Fruit fly (Drosophila melanogaster) whole organism, wandering third instar larva: ENCODE measurements around the gene mRpL32.

Source experiments
- CG32264 ChIP-seq: fragments of 200-800 bp; sonication (Bioruptor generic); optimal IDR thresholded peaks from 2 replicates; lab custom pipeline; 2016; ENCODE audit warnings: missing biosample characterization, missing genetic modification characterization
- CrebA ChIP-seq: fragments of 200-800 bp; sonication (Bioruptor generic); optimal IDR thresholded peaks from 2 replicates; lab custom pipeline; 2016; ENCODE audit warnings: missing biosample characterization, mild to moderate bottlenecking, missing genetic modification characterization, borderline replicate concordance
- Jra ChIP-seq: sonication (Bioruptor generic); optimal IDR thresholded peaks from 2 replicates; lab custom pipeline; 2016; ENCODE audit warnings: missing biosample characterization, missing genetic modification characterization
- Mio ChIP-seq: sonication (Bioruptor generic); optimal IDR thresholded peaks from 2 replicates; lab custom pipeline; 2016; ENCODE audit warnings: missing biosample characterization, missing genetic modification characterization
- Myc ChIP-seq: fragments of >200 bp; optimal IDR thresholded peaks from 2 replicates; lab custom pipeline; 2017
- OdsH ChIP-seq: fragments of 200-800 bp; sonication (Bioruptor generic); optimal IDR thresholded peaks from 2 replicates; lab custom pipeline; 2016; ENCODE audit warnings: missing biosample characterization, mild to moderate bottlenecking, missing genetic modification characterization
- dl ChIP-seq, 2 experiments: fragments of 175-275, 200-275 bp in 1 of 2; fragments of 200-275 bp in 1 of 2; sonication (Bioruptor generic); optimal IDR thresholded peaks; lab custom pipeline; 2018; ENCODE audit warnings: mild to moderate bottlenecking in 2 of 2, missing biosample characterization in 2 of 2, missing genetic modification characterization in 2 of 2, moderate library complexity in 2 of 2; ENCODE audit not compliant: partially characterized antibody in 2 of 2, insufficient read depth in 1 of 2
- dsf ChIP-seq: sonication (Bioruptor generic); optimal IDR thresholded peaks from 2 replicates; lab custom pipeline; 2016; ENCODE audit warnings: missing biosample characterization, missing genetic modification characterization, borderline replicate concordance
- fru ChIP-seq: fragments of 200-800 bp; sonication (Bioruptor generic); optimal IDR thresholded peaks from 3 replicates; lab custom pipeline; 2016; ENCODE audit warnings: missing biosample characterization, mild to moderate bottlenecking, missing genetic modification characterization
- jim ChIP-seq: fragments of 175-275, 200-325 bp; sonication (Bioruptor generic); optimal IDR thresholded peaks from 2 replicates; lab custom pipeline; 2016; ENCODE audit warnings: missing biosample characterization, mild to moderate bottlenecking, missing genetic modification characterization
- pan ChIP-seq: fragments of >200 bp; optimal IDR thresholded peaks from 2 replicates; lab custom pipeline; 2017
- usp ChIP-seq: fragments of >200 bp; optimal IDR thresholded peaks from 2 replicates; lab custom pipeline; 2017; ENCODE audit warnings: missing biosample characterization, missing genetic modification characterization

DNA sequence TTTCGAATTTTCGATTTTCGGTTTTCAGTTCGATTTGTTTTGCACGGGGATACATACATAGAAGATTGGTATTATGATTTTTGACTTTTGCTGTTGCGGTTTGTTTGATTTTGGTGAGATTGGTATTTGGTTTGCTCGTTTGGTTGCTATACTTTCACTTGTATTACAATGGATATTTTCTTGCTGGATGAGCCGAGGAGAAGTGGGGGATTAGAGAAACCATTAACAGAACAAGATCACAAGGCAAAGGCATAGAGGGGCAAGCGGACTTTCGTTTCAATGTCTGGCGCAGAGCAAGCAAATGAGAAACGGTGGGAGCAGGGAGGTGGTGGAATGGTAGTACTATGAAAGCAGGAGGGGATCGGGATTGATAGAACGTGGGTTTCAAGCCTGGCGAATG, 20.4 kb upstream of the mRpL32 start, which contains the start of gene CG15563:
- TF ChIP-seq Myc (lab: Kevin White, UChicago) (no peak), pan (lab: Kevin White, UChicago) (no peak), Jra (no peak), Mio (GFP tag; lab: Kevin White, UChicago) (no peak), dl (GFP tag; optimal IDR thresholded peaks at IDR 0.05; lab: Kevin White, UChicago; ENCODE audit: insufficient read depth in 1 of 2, partially characterized antibody in 2 of 2) (no peak), CG32264 (GFP tag; lab: Kevin White, UChicago) (no peak), OdsH (GFP tag; lab: Kevin White, UChicago) (no peak), CrebA (GFP tag; lab: Kevin White, UChicago) (no peak), usp (no peak), jim (GFP tag; lab: Kevin White, UChicago) (no peak), dsf (GFP tag; lab: Kevin White, UChicago) (no peak), fru (GFP tag; lab: Kevin White, UChicago) (no peak)
